Worm (Caenorhabditis elegans): ENCODE measurements around the gene klp-13.

klp-13 gene

DNA sequence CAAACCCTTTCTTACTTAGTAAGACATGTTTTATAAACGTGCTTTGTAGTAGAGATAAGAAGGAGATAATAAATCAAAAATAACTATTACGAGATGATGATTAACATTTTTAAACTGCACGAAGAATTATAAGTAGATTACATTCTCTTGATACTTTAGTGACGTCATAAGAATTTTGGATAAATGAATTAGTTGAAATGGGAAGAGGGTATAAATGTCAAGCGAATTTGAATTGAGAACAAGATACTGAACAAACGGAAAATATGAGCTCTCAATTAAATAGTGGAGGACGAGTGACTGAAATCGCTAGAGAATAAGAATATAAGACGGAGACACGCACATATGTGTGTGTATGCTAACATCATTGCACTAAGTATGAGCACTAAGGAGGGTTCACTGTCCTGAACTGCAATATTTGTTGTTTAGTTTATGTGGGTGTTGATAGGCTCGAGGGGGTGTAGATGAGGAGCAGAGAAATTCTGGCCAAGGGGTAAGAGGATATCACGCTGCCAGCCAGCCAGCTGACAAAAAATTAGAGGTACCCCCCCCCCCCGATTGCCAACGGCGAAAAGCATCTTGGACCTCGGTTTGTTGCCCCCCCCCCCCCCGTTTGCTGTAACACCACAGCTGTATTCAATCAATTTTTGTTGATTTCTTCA, 55.8 kb downstream of the klp-13 start:
- no peak for TF ChIP-seq ref-1 (GFP tag; conservative IDR thresholded peaks at IDR 0.05)
- no peak for TF ChIP-seq med-1 (GFP tag; optimal IDR thresholded peaks at IDR 0.05; ENCODE audit: insufficient read depth)
- no peak for TF ChIP-seq ztf-29 (GFP tag; IDR thresholded peaks at IDR 0.05)
- TF ChIP-seq tab-1 (GFP tag; IDR thresholded peaks at IDR 0.05), result no peak
- no peak for TF ChIP-seq klf-2 (GFP tag; conservative IDR thresholded peaks at IDR 0.05)
- TF ChIP-seq flt-1 (GFP tag; IDR thresholded peaks at IDR 0.05), result no peak
- TF ChIP-seq T22C8.4 (GFP tag; IDR thresholded peaks at IDR 0.05), result no peak
- no peak for TF ChIP-seq ztf-23 (GFP tag; IDR thresholded peaks at IDR 0.05)
- no peak for TF ChIP-seq cog-1 (tag; optimal IDR thresholded peaks at IDR 0.05)

DNA sequence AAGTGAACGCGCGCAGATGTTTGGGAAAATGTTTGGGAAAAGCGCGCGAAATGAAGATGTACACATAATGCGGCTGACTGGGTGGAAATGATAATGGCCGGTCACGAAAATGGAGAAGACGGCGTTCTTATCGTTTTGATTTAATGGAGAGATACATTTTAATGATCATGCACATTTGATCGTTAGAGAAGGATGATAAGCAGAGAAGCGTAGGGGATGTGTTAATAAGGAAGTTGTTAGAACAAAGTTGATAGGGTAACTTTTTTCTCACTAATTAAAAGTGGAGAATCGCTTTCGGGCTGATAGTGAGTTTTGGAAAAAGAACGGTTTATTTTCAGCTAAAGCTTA, 56.3 kb downstream of the klp-13 start:
- TF ChIP-seq cog-1 (tag; optimal IDR thresholded peaks at IDR 0.05) (no peak), tab-1 (GFP tag; IDR thresholded peaks at IDR 0.05) (no peak)

Data from whole organism, midembryonic.